Fruit fly (Drosophila melanogaster): ENCODE data around the gene CG2865.

CG2865 gene

DNA sequence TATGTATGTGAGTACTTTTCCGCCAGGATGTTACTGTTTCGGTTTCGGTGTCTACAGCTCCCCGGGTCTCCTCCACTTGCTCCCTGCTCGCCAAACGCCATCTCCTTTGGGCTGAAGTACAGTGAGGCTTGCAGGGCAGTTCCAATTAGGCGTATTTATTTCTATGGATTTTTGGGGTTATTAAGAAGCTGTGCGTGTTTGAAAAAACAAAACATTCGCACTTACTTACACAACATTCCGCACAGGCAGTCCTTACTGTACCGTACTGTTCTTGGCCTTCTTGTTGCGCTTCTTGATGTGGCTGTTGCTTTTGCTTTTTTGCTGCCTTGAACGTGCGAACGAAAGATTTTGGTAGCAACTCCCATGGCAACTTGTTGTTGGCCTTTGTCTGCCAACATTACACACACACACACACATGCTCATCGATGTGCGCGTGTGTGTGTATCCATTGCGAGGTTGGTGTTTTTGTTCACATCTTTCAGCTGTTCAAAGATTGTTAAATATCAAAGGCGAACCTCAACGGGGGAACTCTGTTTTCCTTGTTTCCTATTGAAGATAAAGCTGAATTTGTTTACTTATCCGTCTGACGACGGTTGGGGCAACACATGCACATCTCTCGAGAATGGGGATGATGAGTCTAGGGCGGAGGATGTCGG, 28.8 kb upstream of the CG2865 start:
- TF ChIP-seq Dll (optimal IDR thresholded peaks at IDR 0.05) (no peak), CG8478 (optimal IDR thresholded peaks at IDR 0.05) (no peak), usp (GFP tag; optimal IDR thresholded peaks at IDR 0.05) (no peak), pan (optimal IDR thresholded peaks at IDR 0.05) (no peak), psq (optimal IDR thresholded peaks at IDR 0.05) (no peak), EcR (GFP tag; optimal IDR thresholded peaks at IDR 0.05) (no peak)

- TF ChIP-seq psq (optimal IDR thresholded peaks at IDR 0.05): no peak
- TF ChIP-seq Dll (optimal IDR thresholded peaks at IDR 0.05): no peak
- TF ChIP-seq usp (GFP tag; optimal IDR thresholded peaks at IDR 0.05): no peak
These were observed 27.7 kb upstream of the CG2865 start for dm6 chrX:2320892-2321291.

DNA sequence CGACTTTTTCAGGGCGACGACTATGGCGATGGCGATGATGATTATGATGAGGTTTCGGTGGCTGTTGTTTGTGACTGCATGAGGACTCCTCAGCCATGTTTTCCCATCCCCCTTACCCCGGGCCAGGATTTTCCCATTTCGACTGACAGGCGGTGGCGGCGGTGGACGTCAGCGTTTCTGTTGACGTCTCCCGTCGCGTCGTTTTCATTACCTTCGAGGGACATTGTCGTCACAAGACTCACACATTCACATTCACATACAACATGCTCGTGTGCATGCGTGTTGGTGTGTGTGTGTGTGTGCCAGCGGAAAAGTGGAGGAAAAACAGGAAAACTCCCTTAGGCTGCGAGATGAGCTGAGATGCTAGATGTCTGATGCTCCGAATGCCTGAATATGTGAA, 26.6 kb upstream of the CG2865 start:
- TF ChIP-seq usp (GFP tag; optimal IDR thresholded peaks at IDR 0.05): no peak
- TF ChIP-seq EcR (GFP tag; optimal IDR thresholded peaks at IDR 0.05): no peak
- TF ChIP-seq Dll (optimal IDR thresholded peaks at IDR 0.05): no peak
- no peak for TF ChIP-seq psq (optimal IDR thresholded peaks at IDR 0.05)
- TF ChIP-seq pan (optimal IDR thresholded peaks at IDR 0.05): no peak
- no peak for TF ChIP-seq CG8478 (optimal IDR thresholded peaks at IDR 0.05)

- TF ChIP-seq pan (optimal IDR thresholded peaks at IDR 0.05): peak; percentile 87
- TF ChIP-seq psq (optimal IDR thresholded peaks at IDR 0.05): no peak
- no peak for TF ChIP-seq CG8478 (optimal IDR thresholded peaks at IDR 0.05)
- TF ChIP-seq Dll (optimal IDR thresholded peaks at IDR 0.05): no peak
- no peak for TF ChIP-seq usp (GFP tag; optimal IDR thresholded peaks at IDR 0.05)
- TF ChIP-seq EcR (GFP tag; optimal IDR thresholded peaks at IDR 0.05): no peak
These were observed 25.2 kb upstream of the CG2865 start for dm6 chrX:2318369-2318768.

DNA sequence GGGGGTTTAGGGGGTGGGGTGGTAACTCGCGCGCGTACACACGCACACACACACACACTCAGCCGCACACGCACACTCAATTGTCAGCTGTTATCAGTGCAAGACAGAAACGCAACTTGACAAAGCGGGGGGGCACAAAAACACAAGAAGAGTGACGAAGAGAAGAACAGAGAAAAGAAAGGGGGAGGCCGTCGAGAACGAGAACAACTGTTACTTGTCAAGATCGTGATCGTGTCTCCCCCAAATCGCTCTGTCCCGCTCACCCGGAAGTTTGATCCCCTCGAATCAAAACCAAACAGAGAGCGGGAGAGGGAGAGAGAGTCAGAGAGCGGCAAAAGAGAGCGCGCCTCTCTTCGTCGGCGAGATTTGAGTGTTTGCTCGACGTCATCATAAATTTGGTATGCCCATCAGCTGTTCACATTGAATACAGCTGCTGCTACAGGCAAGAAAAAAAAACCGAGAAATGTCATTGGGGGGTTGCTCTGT, 24.2 kb upstream of the CG2865 start:
- TF ChIP-seq Dll (optimal IDR thresholded peaks at IDR 0.05): peak; percentile 95
- TF ChIP-seq psq (optimal IDR thresholded peaks at IDR 0.05): no peak

DNA sequence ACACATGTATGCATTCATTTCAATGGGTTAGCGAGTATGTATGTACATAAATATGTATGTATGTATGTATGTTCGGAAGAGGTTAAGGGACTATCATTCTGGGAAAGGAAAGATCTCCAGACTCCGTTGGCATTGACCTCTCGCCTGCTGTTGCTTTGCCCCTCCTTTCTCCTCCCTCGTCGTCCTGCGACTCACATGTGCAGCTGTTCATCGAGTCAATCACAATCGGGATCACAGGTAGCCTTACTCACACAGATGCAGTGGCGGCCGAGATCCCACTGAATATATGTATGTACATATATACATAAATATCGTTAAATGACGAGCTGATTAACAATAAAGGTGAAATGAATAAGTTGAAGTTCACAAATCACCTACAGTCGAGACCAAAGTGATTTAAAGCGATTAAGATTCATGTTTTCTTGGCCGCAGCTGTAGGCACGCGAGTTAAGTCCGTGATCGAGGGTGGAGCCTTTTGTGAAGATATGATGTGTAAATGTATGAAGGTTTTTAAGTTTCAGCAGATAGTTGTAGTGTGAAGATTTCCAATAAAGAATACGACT, 15.3 kb upstream of the CG2865 start:
- TF ChIP-seq CG8478 (optimal IDR thresholded peaks at IDR 0.05): no peak
- TF ChIP-seq EcR (GFP tag; optimal IDR thresholded peaks at IDR 0.05): no peak
- TF ChIP-seq usp (GFP tag; optimal IDR thresholded peaks at IDR 0.05): no peak
- no peak for TF ChIP-seq psq (optimal IDR thresholded peaks at IDR 0.05)
- no peak for TF ChIP-seq pan (optimal IDR thresholded peaks at IDR 0.05)
- no peak for TF ChIP-seq Dll (optimal IDR thresholded peaks at IDR 0.05)

DNA sequence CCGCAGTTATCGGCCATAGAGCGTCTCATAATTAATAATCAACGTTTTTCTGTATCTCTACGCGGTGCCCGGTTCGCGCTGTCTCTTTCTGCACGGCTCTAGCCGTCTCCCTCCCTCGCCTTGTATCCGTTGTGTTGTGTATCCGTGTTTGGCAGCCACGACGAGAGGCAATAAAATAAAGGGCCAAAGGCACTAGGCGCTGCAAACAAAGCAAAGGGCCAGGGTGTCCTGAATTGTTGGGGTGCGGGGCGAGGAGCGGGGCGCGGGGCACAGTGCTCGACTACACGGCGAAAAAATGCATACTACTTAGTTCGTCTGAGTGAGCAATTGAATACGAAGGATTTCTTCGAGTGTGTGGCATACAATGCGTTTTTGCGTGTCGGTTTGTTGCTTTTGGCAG, 14.4 kb upstream of the CG2865 start:
- no peak for TF ChIP-seq pan (optimal IDR thresholded peaks at IDR 0.05)
- TF ChIP-seq Dll (optimal IDR thresholded peaks at IDR 0.05): no peak
- no peak for TF ChIP-seq EcR (GFP tag; optimal IDR thresholded peaks at IDR 0.05)
- TF ChIP-seq usp (GFP tag; optimal IDR thresholded peaks at IDR 0.05): no peak
- TF ChIP-seq psq (optimal IDR thresholded peaks at IDR 0.05): no peak
- TF ChIP-seq CG8478 (optimal IDR thresholded peaks at IDR 0.05): no peak

DNA sequence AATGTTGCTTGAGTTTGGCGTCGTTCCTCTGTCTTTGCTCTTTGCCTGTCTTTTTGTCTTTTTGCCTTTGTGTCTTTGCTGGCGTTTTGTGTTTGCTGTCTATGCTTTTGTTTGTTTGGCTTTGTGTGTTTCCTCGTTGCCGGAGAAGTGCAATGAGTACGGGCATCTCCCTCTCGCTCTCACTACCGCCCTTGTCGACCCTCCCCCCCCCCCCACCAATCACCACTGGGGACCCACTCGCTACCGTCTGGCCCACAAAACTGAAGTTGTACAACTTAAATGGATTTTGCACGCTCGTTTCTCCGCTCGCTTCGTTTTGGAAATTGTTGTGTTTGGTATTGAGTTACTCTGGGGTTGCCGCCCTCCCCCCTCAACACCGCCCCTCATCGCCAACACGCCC, 13.5 kb upstream of the CG2865 start:
- TF ChIP-seq CG8478 (optimal IDR thresholded peaks at IDR 0.05) (no peak), Dll (optimal IDR thresholded peaks at IDR 0.05) (no peak), EcR (GFP tag; optimal IDR thresholded peaks at IDR 0.05) (no peak), psq (optimal IDR thresholded peaks at IDR 0.05) (no peak), pan (optimal IDR thresholded peaks at IDR 0.05) (no peak), usp (GFP tag; optimal IDR thresholded peaks at IDR 0.05) (no peak)

DNA sequence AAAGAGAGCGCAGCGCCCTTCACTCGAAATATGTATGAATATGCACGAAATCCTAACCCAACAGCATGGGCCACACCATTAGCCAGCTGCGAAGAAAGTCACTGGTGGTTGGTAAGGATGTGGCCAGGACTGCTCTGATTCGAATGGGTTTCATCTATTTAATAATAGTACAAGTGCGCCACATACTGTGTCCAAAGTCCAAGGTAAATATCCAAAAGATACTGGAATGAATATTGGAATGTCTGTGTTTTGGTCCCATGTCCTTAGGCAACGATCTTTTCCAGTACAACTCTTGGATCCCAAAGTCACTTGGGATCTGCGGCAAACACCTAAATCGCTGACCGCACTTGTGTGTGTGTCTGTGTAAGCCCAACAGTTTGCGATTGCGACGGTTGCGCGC, 13.1 kb upstream of the CG2865 start:
- TF ChIP-seq CG8478 (optimal IDR thresholded peaks at IDR 0.05): no peak
- TF ChIP-seq Dll (optimal IDR thresholded peaks at IDR 0.05): peak; percentile 24

dm6 chrX:2305842-2306300, 12.7 kb upstream of the CG2865 start:
- TF ChIP-seq psq (optimal IDR thresholded peaks at IDR 0.05) (no peak), EcR (GFP tag; optimal IDR thresholded peaks at IDR 0.05) (no peak), Dll (optimal IDR thresholded peaks at IDR 0.05) (peak; percentile 54)

dm6 chrX:2305281-2305680, 12.1 kb upstream of the CG2865 start:
- TF ChIP-seq usp (GFP tag; optimal IDR thresholded peaks at IDR 0.05): no peak
- no peak for TF ChIP-seq pan (optimal IDR thresholded peaks at IDR 0.05)
- TF ChIP-seq CG8478 (optimal IDR thresholded peaks at IDR 0.05): no peak
- TF ChIP-seq psq (optimal IDR thresholded peaks at IDR 0.05): no peak

DNA sequence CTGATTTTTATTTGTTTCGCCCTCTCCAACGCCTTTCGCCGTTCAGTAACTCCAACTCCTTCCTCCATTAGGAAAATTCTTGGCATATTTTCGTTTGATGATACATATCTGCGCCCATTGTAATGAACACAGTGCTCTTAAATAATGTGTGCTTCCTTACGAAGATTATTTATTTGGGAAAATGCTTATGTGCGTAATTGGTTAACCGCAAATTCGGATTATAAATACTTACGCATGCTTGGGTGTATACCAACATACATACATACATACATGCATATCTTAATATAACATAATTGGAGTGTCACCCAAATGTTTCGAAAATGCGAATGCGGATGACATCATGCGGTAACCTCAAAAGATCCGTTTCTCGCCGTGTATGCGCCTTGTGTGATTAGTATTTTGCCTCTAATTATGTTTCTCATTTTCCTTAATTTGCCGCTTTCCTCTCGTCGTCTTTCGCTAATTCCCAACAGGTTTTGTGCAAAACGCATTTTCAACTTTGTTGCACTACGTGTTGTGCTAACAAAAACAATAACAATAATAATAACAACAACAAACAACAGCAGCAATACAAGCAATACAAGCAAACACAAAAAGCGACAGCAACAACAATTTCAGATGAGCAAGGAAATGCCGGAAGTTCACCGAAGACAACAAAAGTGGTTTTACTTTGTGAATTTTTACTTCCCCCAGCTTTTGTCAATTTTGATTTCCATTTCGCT, 11.5 kb upstream of the CG2865 start:
- TF ChIP-seq pan (optimal IDR thresholded peaks at IDR 0.05) (no peak), psq (optimal IDR thresholded peaks at IDR 0.05) (no peak), CG8478 (optimal IDR thresholded peaks at IDR 0.05) (no peak), EcR (GFP tag; optimal IDR thresholded peaks at IDR 0.05) (no peak)
